Worm (Caenorhabditis elegans): ENCODE data around the gene F25B3.5.

DNA sequence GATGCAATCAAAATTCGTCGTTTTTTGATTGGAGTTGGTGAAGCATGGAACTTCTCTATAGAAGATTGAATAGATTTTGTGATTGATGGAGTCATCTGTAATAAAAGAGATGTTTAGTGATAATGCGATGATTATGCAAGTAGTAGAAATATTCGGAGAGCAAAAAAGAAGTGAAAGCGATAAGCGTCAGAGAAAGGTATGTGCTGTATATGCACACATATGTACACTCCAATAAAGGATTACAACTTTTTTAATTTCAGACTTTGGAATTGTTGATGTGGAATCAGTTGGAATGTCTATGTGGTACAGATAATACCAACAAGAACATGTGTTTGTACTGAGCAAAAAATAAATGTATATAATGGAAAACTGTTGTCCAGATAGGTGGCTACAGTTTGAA, at the start of gene F25B3.5:
- TF ChIP-seq unc-130 (GFP tag; optimal IDR thresholded peaks at IDR 0.05) (no peak), sea-2 (GFP tag; IDR thresholded peaks at IDR 0.05) (no peak), T26A5.8 (tag; optimal IDR thresholded peaks at IDR 0.05) (no peak), let-607 (tag; optimal IDR thresholded peaks at IDR 0.05) (no peak), ZK185.1 (tag; optimal IDR thresholded peaks at IDR 0.05; ENCODE audit: poor library complexity, severe bottlenecking) (no peak), unc-62 (GFP tag; optimal IDR thresholded peaks at IDR 0.05) (no peak), hrde-1 (tag; optimal IDR thresholded peaks at IDR 0.05; ENCODE audit: borderline replicate concordance) (no peak)
